Worm (Caenorhabditis elegans): ENCODE data around the gene C28D4.8.

- no peak for TF ChIP-seq med-1 (GFP tag; optimal IDR thresholded peaks at IDR 0.05; ENCODE audit: insufficient read depth)
- TF ChIP-seq tab-1 (GFP tag; IDR thresholded peaks at IDR 0.05), result no peak
- TF ChIP-seq flt-1 (GFP tag; IDR thresholded peaks at IDR 0.05), result no peak
- no peak for TF ChIP-seq ztf-29 (GFP tag; IDR thresholded peaks at IDR 0.05)
- TF ChIP-seq T22C8.4 (GFP tag; IDR thresholded peaks at IDR 0.05), result no peak
- TF ChIP-seq ztf-23 (GFP tag; IDR thresholded peaks at IDR 0.05), result no peak
- no peak for TF ChIP-seq cog-1 (tag; optimal IDR thresholded peaks at IDR 0.05)
- no peak for TF ChIP-seq klf-2 (GFP tag; conservative IDR thresholded peaks at IDR 0.05)
- TF ChIP-seq ref-1 (GFP tag; conservative IDR thresholded peaks at IDR 0.05), result no peak
Observed at ce11 chrIV:9723185-9723584, 25.1 kb downstream of the C28D4.8 start.
